Worm (Caenorhabditis elegans) whole organism, L4/young adult: ENCODE data around the gene T28A11.18.

Experiments used
- W03F9.2 ChIP-seq: fragments of 150-350 bp; optimal IDR thresholded peaks from 2 replicates; lab custom pipeline; 2014; ENCODE audit warnings: missing biosample characterization, missing genetic modification characterization
- dao-5 ChIP-seq: sonication (generic microtip); optimal IDR thresholded peaks from 2 replicates; lab custom pipeline; 2016; ENCODE audit warnings: missing genotype, missing genetic modification characterization, moderate library complexity, missing compliant biosample characterization
- him-1 ChIP-seq: sonication (generic microtip); optimal IDR thresholded peaks from 2 replicates; lab custom pipeline; 2016; ENCODE audit warnings: missing genotype, missing genetic modification reagents, missing genetic modification characterization, missing compliant biosample characterization

DNA sequence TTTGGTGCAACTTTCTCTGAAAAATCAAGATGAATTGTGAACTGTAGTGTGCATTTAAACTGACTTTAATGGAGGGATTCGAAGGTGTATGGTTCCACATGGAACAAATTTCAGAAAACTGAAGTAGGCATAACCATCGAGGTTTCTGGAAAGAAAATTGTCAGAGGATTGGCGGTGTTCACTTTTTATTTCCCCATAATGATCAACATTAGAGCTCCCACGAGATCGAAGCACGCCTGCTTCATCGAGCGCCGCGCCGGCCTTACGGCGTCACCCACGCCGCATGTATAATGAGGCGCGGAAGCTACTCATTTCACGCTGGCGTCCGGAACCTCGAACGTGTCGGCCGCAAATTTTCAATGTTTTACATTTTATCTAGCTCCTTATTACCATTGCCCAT, 20.3 kb upstream of the T28A11.18 start:
- TF ChIP-seq dao-5 (tag; lab: Kevin White, UChicago) (no peak), him-1 (tag; lab: Kevin White, UChicago) (no peak), W03F9.2 (no peak)
